Fruit fly (Drosophila melanogaster): Measurements from ENCODE around the gene GstD7.

dm6 chr3R:12367464-12367863, 10.8 kb upstream of the GstD7 start, which contains the start of gene GstD9:
- no peak for TF ChIP-seq fd59A (GFP tag; optimal IDR thresholded peaks at IDR 0.05)
- TF ChIP-seq cyc (GFP tag; optimal IDR thresholded peaks at IDR 0.05), result no peak
- TF ChIP-seq Blimp-1 (GFP tag; optimal IDR thresholded peaks at IDR 0.05), result no peak
- no peak for TF ChIP-seq fd85E (GFP tag; optimal IDR thresholded peaks at IDR 0.05)
- TF ChIP-seq topi (GFP tag; optimal IDR thresholded peaks at IDR 0.05), result no peak
- TF ChIP-seq CG4318 (GFP tag; optimal IDR thresholded peaks at IDR 0.05), result no peak
- TF ChIP-seq dsx (GFP tag; optimal IDR thresholded peaks at IDR 0.05; ENCODE audit: poor library complexity, severe bottlenecking), result no peak
- no peak for TF ChIP-seq pdm3 (GFP tag; optimal IDR thresholded peaks at IDR 0.05)
